Worm (Caenorhabditis elegans): Measurements from ENCODE around the gene mans-3.

- TF ChIP-seq nhr-90 (tag; optimal IDR thresholded peaks at IDR 0.05): no peak
- no peak for TF ChIP-seq Y53G8AR.9 (GFP tag; conservative IDR thresholded peaks at IDR 0.05)
- no peak for TF ChIP-seq ama-1 (optimal IDR thresholded peaks at IDR 0.05)
- no peak for TF ChIP-seq ama-1 (GFP tag; optimal IDR thresholded peaks at IDR 0.05)
- TF ChIP-seq B0336.3 (GFP tag; IDR thresholded peaks at IDR 0.05): no peak
- no peak for TF ChIP-seq mes-4 (tag; optimal IDR thresholded peaks at IDR 0.05)
- no peak for TF ChIP-seq snpc-4 (GFP tag; optimal IDR thresholded peaks at IDR 0.05)
- no peak for TF ChIP-seq snpc-4 (tag; optimal IDR thresholded peaks at IDR 0.05)
- no peak for TF ChIP-seq egrh-3 (GFP tag; IDR thresholded peaks at IDR 0.05)
- TF ChIP-seq hmg-20 (GFP tag; IDR thresholded peaks at IDR 0.05): no peak
- TF ChIP-seq hmg-1.2 (GFP tag; IDR thresholded peaks at IDR 0.05): no peak
- no peak for TF ChIP-seq cebp-1 (GFP tag; IDR thresholded peaks at IDR 0.05)
- TF ChIP-seq cebp-1 (tag; optimal IDR thresholded peaks at IDR 0.05): no peak
- TF ChIP-seq B0261.1 (tag; optimal IDR thresholded peaks at IDR 0.05): no peak
- no peak for TF ChIP-seq ceh-40 (GFP tag; IDR thresholded peaks at IDR 0.05)
Observed at ce11 chrX:5124288-5124687, 40.9 kb upstream of the mans-3 start.
